Fruit fly (Drosophila melanogaster) whole organism, larva: ENCODE data around the gene CG17652.
A peak's percentile ranks its signal among the peaks of the same experiment; 100 is the strongest.

Source experiments
- noc ChIP-seq: fragments of 200-800 bp; sonication (Bioruptor generic); optimal IDR thresholded peaks from 3 replicates; lab custom pipeline; 2019; ENCODE audit warnings: missing biosample characterization, mild to moderate bottlenecking, missing genetic modification characterization, moderate library complexity

Gene CG17652

dm6 chr2L:1727162-1727825 is 4.9 kb downstream of the CG17652 start:
- no peak for TF ChIP-seq noc

dm6 chr2L:1724592-1724940 is 7.6 kb downstream of the CG17652 start:
- no peak for TF ChIP-seq noc

dm6 chr2L:1723937-1724591 is 8.1 kb downstream of the CG17652 start, which contains the start of gene Rim2:
Gene Rim2 (minus strand): TSS chr2L:1724388.
- TF ChIP-seq noc, result no peak

- no peak for TF ChIP-seq noc
These were observed 8.8 kb downstream of the CG17652 start for dm6 chr2L:1723135-1723936.

- no peak for TF ChIP-seq noc
These were observed 9.9 kb downstream of the CG17652 start for dm6 chr2L:1722260-1722659.

dm6 chr2L:1720846-1721506 is 11.2 kb downstream of the CG17652 start:
- peak; percentile 51 for TF ChIP-seq noc

- peak; percentile 61 for TF ChIP-seq noc
These were observed 12.2 kb downstream of the CG17652 start for dm6 chr2L:1719971-1720370.

dm6 chr2L:1717247-1717646 is 14.9 kb downstream of the CG17652 start:
- TF ChIP-seq noc, result no peak

dm6 chr2L:1715699-1716333 is 16.3 kb downstream of the CG17652 start, which contains the start of gene frtz:
Gene frtz (minus strand): TSS chr2L:1715851.
- TF ChIP-seq noc, result peak; percentile 60

dm6 chr2L:1710224-1710623 is 21.9 kb downstream of the CG17652 start, which contains the start of the genes CG17660 and mRpL48:
Gene CG17660 (minus strand): TSS chr2L:1710421.
Gene mRpL48 (plus strand): TSS chr2L:1710462.
- TF ChIP-seq noc, result no peak

dm6 chr2L:1709316-1709715 is 22.8 kb downstream of the CG17652 start:
- no peak for TF ChIP-seq noc

- no peak for TF ChIP-seq noc
These were observed 24.0 kb downstream of the CG17652 start for dm6 chr2L:1708110-1708509.

dm6 chr2L:1706961-1707360 is 25.2 kb downstream of the CG17652 start:
- TF ChIP-seq noc, result no peak

- TF ChIP-seq noc, result no peak
These were observed 27.4 kb downstream of the CG17652 start, which contains the start of gene cpb for dm6 chr2L:1704746-1705145. Gene cpb (plus strand): TSS chr2L:1704902.

- TF ChIP-seq noc, result no peak
These were observed 35.9 kb downstream of the CG17652 start for dm6 chr2L:1696269-1696668.

- TF ChIP-seq noc, result peak; percentile 24
These were observed 39.3 kb downstream of the CG17652 start for dm6 chr2L:1692857-1693256.
